Worm (Caenorhabditis elegans) whole organism, L1 larva: Measurements from ENCODE around the gene F35D2.2.
A peak's percentile ranks its signal among the peaks of the same experiment; 100 is the strongest.

Experiments used
- F16B12.6 ChIP-seq: fragments of 150-350 bp; optimal IDR thresholded peaks from 2 replicates; lab custom pipeline; 2014; ENCODE audit warnings: missing biosample characterization, missing genetic modification characterization
- Y116A8C.19 ChIP-seq: sonication (generic microtip); optimal IDR thresholded peaks from 2 replicates; lab custom pipeline; 2016; ENCODE audit warnings: missing compliant biosample characterization, missing genetic modification characterization, borderline replicate concordance
- aly-2 ChIP-seq: fragments of 150-350 bp; optimal IDR thresholded peaks from 2 replicates; lab custom pipeline; 2014; ENCODE audit warnings: missing biosample characterization, missing genetic modification characterization
- blmp-1 ChIP-seq: fragments of 150-350 bp; optimal IDR thresholded peaks from 2 replicates; lab custom pipeline; 2014; ENCODE audit warnings: missing biosample characterization, missing genetic modification characterization
- ceh-63 ChIP-seq: fragments of 200-800 bp; sonication (Bioruptor generic); optimal IDR thresholded peaks from 2 replicates; lab custom pipeline; 2018; ENCODE audit warnings: mild to moderate bottlenecking, missing genetic modification characterization, missing compliant biosample characterization
- efl-1 ChIP-seq, 4 experiments: fragments of 150-350 bp; optimal IDR thresholded peaks in 3 of 4; peaks in 1 of 4; 1 replicate in 1 of 4; 2 replicates in 3 of 4; lab custom pipeline; 2014; ENCODE audit warnings: missing biosample characterization in 2 of 4, missing genetic modification characterization in 2 of 4, missing genetic modification reagents in 2 of 4
- egl-27 ChIP-seq, 2 experiments: fragments of 150-350 bp in 1 of 2; sonication (generic microtip); optimal IDR thresholded peaks; 3 replicates each; lab custom pipeline; 2017 to 2018; ENCODE audit warnings: missing biosample characterization in 2 of 2, missing genetic modification characterization in 2 of 2, missing genetic modification reagents in 2 of 2
- elt-2 ChIP-seq: sonication (generic microtip); optimal IDR thresholded peaks from 2 replicates; lab custom pipeline; 2016; ENCODE audit warnings: missing genetic modification characterization, mild to moderate bottlenecking, inconsistent platforms, missing compliant biosample characterization, missing genetic modification reagents
- ets-5 ChIP-seq: fragments of 200-800 bp; sonication (Bioruptor generic); IDR thresholded peaks from 2 replicates; pipeline ENCODE4 v1.3.6; 2022; ENCODE audit warnings: missing genetic modification characterization, missing compliant biosample characterization
- fkh-10 ChIP-seq: sonication (generic microtip); optimal IDR thresholded peaks from 2 replicates; lab custom pipeline; 2017; ENCODE audit warnings: missing biosample characterization, missing genetic modification reagents, missing genetic modification characterization
- fos-1 ChIP-seq: fragments of 150-350 bp; optimal IDR thresholded peaks from 2 replicates; lab custom pipeline; 2014; ENCODE audit warnings: missing biosample characterization, missing genetic modification characterization
- hpl-2 ChIP-seq: fragments of 150-350 bp; optimal IDR thresholded peaks from 2 replicates; lab custom pipeline; 2014; ENCODE audit warnings: missing biosample characterization, missing genetic modification reagents, missing genetic modification characterization
- irx-1 ChIP-seq: sonication (generic microtip); optimal IDR thresholded peaks from 2 replicates; lab custom pipeline; 2016; ENCODE audit warnings: missing genetic modification characterization, missing compliant biosample characterization
- isw-1 ChIP-seq: fragments of 200-800 bp; sonication (Bioruptor generic); IDR thresholded peaks from 2 replicates; pipeline ENCODE4 v1.3.6; 2022; ENCODE audit warnings: missing genetic modification characterization, missing compliant biosample characterization
- jun-1 ChIP-seq: fragments of 150-350 bp; optimal IDR thresholded peaks from 2 replicates; lab custom pipeline; 2014; ENCODE audit warnings: missing biosample characterization, missing genetic modification reagents, missing genetic modification characterization
- lin-14 ChIP-seq: fragments of 200-800 bp; sonication (Bioruptor generic); optimal IDR thresholded peaks from 2 replicates; lab custom pipeline; 2018; ENCODE audit warnings: mild to moderate bottlenecking, missing genetic modification characterization, moderate library complexity, missing compliant biosample characterization
- lin-15B ChIP-seq: fragments of 150-350 bp; sonication (generic microtip); optimal IDR thresholded peaks from 3 replicates; lab custom pipeline; 2014; ENCODE audit warnings: missing biosample characterization, missing genetic modification characterization
- lsy-2 ChIP-seq, 2 experiments: fragments of 150-350 bp; optimal IDR thresholded peaks; 2 replicates each; lab custom pipeline; 2014; ENCODE audit warnings: missing biosample characterization in 2 of 2, missing genetic modification characterization in 2 of 2
- mab-9 ChIP-seq: fragments of 200-800 bp; sonication (Bioruptor generic); IDR thresholded peaks from 2 replicates; pipeline ENCODE4 v1.3.6; 2022; ENCODE audit warnings: missing genetic modification reagents, missing genetic modification characterization, missing compliant biosample characterization
- mdl-1 ChIP-seq, 2 experiments: fragments of 150-350 bp; optimal IDR thresholded peaks; 2 replicates each; lab custom pipeline; 2014 to 2017; ENCODE audit warnings: missing biosample characterization in 2 of 2, missing genetic modification characterization in 2 of 2, inconsistent platforms in 1 of 2
- mep-1 ChIP-seq: fragments of 150-350 bp; optimal IDR thresholded peaks from 2 replicates; lab custom pipeline; 2014; ENCODE audit warnings: missing biosample characterization, missing genetic modification characterization
- nhr-20 ChIP-seq: sonication (generic microtip); optimal IDR thresholded peaks from 2 replicates; lab custom pipeline; 2016; ENCODE audit warnings: mild to moderate bottlenecking, missing genetic modification characterization, missing compliant biosample characterization
- nhr-28 ChIP-seq: fragments of 150-350 bp; optimal IDR thresholded peaks from 2 replicates; lab custom pipeline; 2014; ENCODE audit warnings: missing biosample characterization, missing genetic modification characterization
- nhr-47 ChIP-seq: sonication (generic microtip); optimal IDR thresholded peaks from 2 replicates; lab custom pipeline; 2016; ENCODE audit warnings: mild to moderate bottlenecking, missing genetic modification characterization, moderate library complexity, missing compliant biosample characterization
- nhr-71 ChIP-seq: sonication (generic microtip); optimal IDR thresholded peaks from 2 replicates; lab custom pipeline; 2016; ENCODE audit warnings: mild to moderate bottlenecking, missing genetic modification characterization, moderate library complexity, missing compliant biosample characterization
- nhr-84 ChIP-seq: sonication (generic microtip); optimal IDR thresholded peaks from 2 replicates; lab custom pipeline; 2017; ENCODE audit warnings: missing biosample characterization, missing genetic modification characterization
- nhr-90 ChIP-seq: sonication (generic microtip); optimal IDR thresholded peaks from 2 replicates; lab custom pipeline; 2016; ENCODE audit warnings: mild to moderate bottlenecking, missing genetic modification characterization, missing compliant biosample characterization; ENCODE audit not compliant: poor library complexity
- pax-3 ChIP-seq: fragments of 200-800 bp; sonication (Bioruptor generic); optimal IDR thresholded peaks from 2 replicates; lab custom pipeline; 2018; ENCODE audit warnings: mild to moderate bottlenecking, missing genetic modification characterization, moderate library complexity, missing compliant biosample characterization
- rnt-1 ChIP-seq: sonication (generic microtip); optimal IDR thresholded peaks from 2 replicates; lab custom pipeline; 2016; ENCODE audit warnings: mild to moderate bottlenecking, missing genetic modification characterization, moderate library complexity, missing compliant biosample characterization
- sup-37 ChIP-seq: fragments of 200-800 bp; sonication (Bioruptor generic); optimal IDR thresholded peaks from 2 replicates; lab custom pipeline; 2018; ENCODE audit warnings: mild to moderate bottlenecking, missing genetic modification characterization, missing compliant biosample characterization
- swsn-7 ChIP-seq: sonication (generic microtip); optimal IDR thresholded peaks from 2 replicates; lab custom pipeline; 2016; ENCODE audit warnings: missing genetic modification characterization, missing compliant biosample characterization
- tbx-2 ChIP-seq: sonication (generic microtip); optimal IDR thresholded peaks from 2 replicates; lab custom pipeline; 2016; ENCODE audit warnings: missing genetic modification characterization, missing compliant biosample characterization
- unc-130 ChIP-seq: fragments of 150-350 bp; optimal IDR thresholded peaks from 2 replicates; lab custom pipeline; 2017; ENCODE audit warnings: missing biosample characterization, missing genetic modification characterization, inconsistent platforms
- unc-30 ChIP-seq: sonication (generic microtip); optimal IDR thresholded peaks from 2 replicates; lab custom pipeline; 2017; ENCODE audit warnings: missing biosample characterization, missing genetic modification characterization
- unc-86 ChIP-seq: sonication (generic microtip); optimal IDR thresholded peaks from 2 replicates; lab custom pipeline; 2016; ENCODE audit warnings: missing genetic modification characterization, missing compliant biosample characterization
- xbp-1 ChIP-seq: sonication (generic microtip); optimal IDR thresholded peaks from 2 replicates; lab custom pipeline; 2016; ENCODE audit warnings: missing genetic modification characterization, missing compliant biosample characterization
- ztf-4 ChIP-seq: fragments of 150-350 bp; optimal IDR thresholded peaks from 2 replicates; lab custom pipeline; 2014; ENCODE audit warnings: missing biosample characterization, missing genetic modification characterization

Gene F35D2.2

ce11 chrII:7621513-7621912 is 47.3 kb downstream of the F35D2.2 start (continued):
- TF ChIP-seq nhr-47: no peak
- TF ChIP-seq xbp-1 (tag; lab: Kevin White, UChicago): no peak
- no peak for TF ChIP-seq lin-15B (tag; lab: Kevin White, UChicago)
- TF ChIP-seq efl-1 (optimal IDR thresholded peaks at IDR 0.05; lab: Kevin White, UChicago): no peak
- TF ChIP-seq efl-1 (GFP tag; optimal IDR thresholded peaks at IDR 0.05 in 1 of 2; lab: Kevin White, UChicago): peak in 1 of 2 experiments; percentile 71
- peak in 1 of 2 experiments; percentile 31 for TF ChIP-seq lsy-2 (tag; optimal IDR thresholded peaks at IDR 0.05; lab: Kevin White, UChicago)
- no peak for TF ChIP-seq Y116A8C.19
- TF ChIP-seq nhr-28 (tag; lab: Kevin White, UChicago): no peak
- TF ChIP-seq ceh-63: no peak
- TF ChIP-seq nhr-84 (tag; lab: Kevin White, UChicago): no peak
- no peak for TF ChIP-seq fkh-10
- TF ChIP-seq fos-1 (tag; lab: Kevin White, UChicago): no peak

ce11 chrII:7623466-7623865 is 49.2 kb downstream of the F35D2.2 start:
- peak; percentile 21 for TF ChIP-seq swsn-7 (tag; lab: Kevin White, UChicago)
- TF ChIP-seq tbx-2 (tag; lab: Kevin White, UChicago): peak; percentile 29
- peak; percentile 37 for TF ChIP-seq blmp-1 (tag; lab: Kevin White, UChicago)
- no peak for TF ChIP-seq ceh-63
- no peak for TF ChIP-seq isw-1 (GFP tag; lab: Robert Waterston, UW)
- no peak for TF ChIP-seq nhr-90 (tag; lab: Kevin White, UChicago)
- no peak for TF ChIP-seq ztf-4 (tag; lab: Kevin White, UChicago)
- TF ChIP-seq aly-2 (tag; lab: Kevin White, UChicago): no peak
- TF ChIP-seq sup-37: no peak
- TF ChIP-seq pax-3: no peak
- TF ChIP-seq jun-1 (tag; lab: Kevin White, UChicago): peak; percentile 26
- TF ChIP-seq ets-5 (GFP tag; lab: Robert Waterston, UW): no peak
- TF ChIP-seq efl-1 (optimal IDR thresholded peaks at IDR 0.05; lab: Kevin White, UChicago): peak; percentile 3 to 24
- peak in 1 of 2 experiments; percentile 12 for TF ChIP-seq efl-1 (GFP tag; optimal IDR thresholded peaks at IDR 0.05 in 1 of 2; lab: Kevin White, UChicago)
- TF ChIP-seq nhr-20 (tag; lab: Kevin White, UChicago): no peak
- no peak for TF ChIP-seq fkh-10
- TF ChIP-seq nhr-28 (tag; lab: Kevin White, UChicago): no peak
- no peak for TF ChIP-seq unc-30
- TF ChIP-seq mdl-1 (tag; optimal IDR thresholded peaks at IDR 0.05; lab: Kevin White, UChicago): peak in 1 of 2 experiments; percentile 1
- TF ChIP-seq nhr-71 (tag; lab: Kevin White, UChicago): peak; percentile 35
- peak; percentile 48 for TF ChIP-seq elt-2
- TF ChIP-seq lin-14 (GFP tag; lab: Kevin White, UChicago): peak; percentile 43
- TF ChIP-seq hpl-2 (GFP tag; lab: Kevin White, UChicago): no peak
- TF ChIP-seq rnt-1 (tag; lab: Kevin White, UChicago): peak; percentile 58
- TF ChIP-seq mab-9: no peak
- no peak for TF ChIP-seq mep-1 (tag; lab: Kevin White, UChicago)
- no peak for TF ChIP-seq irx-1 (tag; lab: Kevin White, UChicago)
- TF ChIP-seq F16B12.6 (tag; lab: Kevin White, UChicago): no peak
- TF ChIP-seq, all 84 proteins: peak for 10

- TF ChIP-seq blmp-1 (tag; lab: Kevin White, UChicago) (peak; percentile 90), lin-14 (GFP tag; lab: Kevin White, UChicago) (peak; percentile 3), unc-130 (tag; lab: Kevin White, UChicago) (no peak)
These were observed 50.0 kb downstream of the F35D2.2 start for ce11 chrII:7624272-7624671.

ce11 chrII:7624995-7625394 is 50.8 kb downstream of the F35D2.2 start:
- peak; percentile 19 for TF ChIP-seq lin-14 (GFP tag; lab: Kevin White, UChicago)
- TF ChIP-seq egl-27 (tag; optimal IDR thresholded peaks at IDR 0.05; lab: Kevin White, UChicago): no peak
- peak; percentile 53 for TF ChIP-seq unc-86 (tag; lab: Kevin White, UChicago)
